Worm (Caenorhabditis elegans): Measurements from ENCODE around the gene F36A4.3.
A peak's percentile ranks its signal among the peaks of the same experiment; 100 is the strongest.

Gene F36A4.3

ce11 chrIV:4269308-4269707 lies at the start of gene F36A4.3:
Gene F36A4.3, plus strand, starts transcription at chrIV:4269608.
- TF ChIP-seq hmg-1.1 (GFP tag; IDR thresholded peaks at IDR 0.05) (no peak), fkh-10 (GFP tag; optimal IDR thresholded peaks at IDR 0.05) (no peak), unc-62 (GFP tag; optimal IDR thresholded peaks at IDR 0.05 in 1 of 2) (peak in 1 of 2 experiments; percentile 73), unc-62 (tag; optimal IDR thresholded peaks at IDR 0.05) (no peak)

- TF ChIP-seq skn-1 (tag; optimal IDR thresholded peaks at IDR 0.05): no peak
- no peak for TF ChIP-seq daf-8 (GFP tag; IDR thresholded peaks at IDR 0.05)
- no peak for TF ChIP-seq mep-1 (tag; optimal IDR thresholded peaks at IDR 0.05)
- no peak for TF ChIP-seq fos-1 (tag; optimal IDR thresholded peaks at IDR 0.05)
- TF ChIP-seq lir-3 (tag; optimal IDR thresholded peaks at IDR 0.05): no peak
Measured at ce11 chrIV:4219983-4220382, 49.4 kb upstream of the F36A4.3 start, which contains the start of gene F30B5.11. Gene F30B5.11, minus strand, starts transcription at chrIV:4220083.

ce11 chrIV:4225851-4226250 lies 43.6 kb upstream of the F36A4.3 start, which contains the start of gene srbc-71:
Gene srbc-71, minus strand, starts transcription at chrIV:4225951.
- TF ChIP-seq fos-1 (tag; optimal IDR thresholded peaks at IDR 0.05): no peak
- TF ChIP-seq aha-1 (tag): peak; percentile 18

- TF ChIP-seq T26A8.4 (GFP tag; IDR thresholded peaks at IDR 0.05) (no peak), daf-8 (GFP tag; IDR thresholded peaks at IDR 0.05) (no peak), F26F4.8 (GFP tag; conservative IDR thresholded peaks at IDR 0.05) (no peak), F37D6.2 (tag; optimal IDR thresholded peaks at IDR 0.05) (no peak), nhr-28 (tag; optimal IDR thresholded peaks at IDR 0.05) (no peak), dve-1 (tag; optimal IDR thresholded peaks at IDR 0.05; ENCODE audit: insufficient read depth) (no peak), hmg-1.1 (GFP tag; IDR thresholded peaks at IDR 0.05) (no peak), lin-15B (tag; optimal IDR thresholded peaks at IDR 0.05) (no peak), Y105C5A.15 (GFP tag; IDR thresholded peaks at IDR 0.05) (no peak), T20F7.1 (GFP tag; optimal IDR thresholded peaks at IDR 0.05) (no peak), lir-3 (tag; optimal IDR thresholded peaks at IDR 0.05) (no peak)
Measured at ce11 chrIV:4227917-4228316, 41.5 kb upstream of the F36A4.3 start, which contains the start of gene srbc-70. Gene srbc-70, minus strand, starts transcription at chrIV:4228017.

ce11 chrIV:4235315-4236024 lies 33.9 kb upstream of the F36A4.3 start, which contains the start of the genes zipt-2.2 and dpy-13:
Gene zipt-2.2, minus strand, starts transcription at chrIV:4235365.
Gene dpy-13, plus strand, starts transcription at chrIV:4235614.
- TF ChIP-seq nhr-6 (tag; optimal IDR thresholded peaks at IDR 0.05) (no peak), vab-7 (GFP tag; IDR thresholded peaks at IDR 0.05) (no peak), mes-2 (tag; optimal IDR thresholded peaks at IDR 0.05; ENCODE audit: poor library complexity, severe bottlenecking) (no peak), nhr-28 (tag; optimal IDR thresholded peaks at IDR 0.05) (peak; percentile 8), ama-1 (optimal IDR thresholded peaks at IDR 0.05) (peak; percentile 84), lim-7 (GFP tag; IDR thresholded peaks at IDR 0.05) (0 out of 2 replicates have a peak, but pooled peaks have one; percentile 11), mdl-1 (tag; optimal IDR thresholded peaks at IDR 0.05) (no peak), dve-1 (tag; optimal IDR thresholded peaks at IDR 0.05; ENCODE audit: insufficient read depth) (no peak), dmd-6 (GFP tag; IDR thresholded peaks at IDR 0.05) (no peak), ces-1 (GFP tag; optimal IDR thresholded peaks at IDR 0.05) (no peak), rbr-2 (tag; optimal IDR thresholded peaks at IDR 0.05) (no peak), egl-43 (GFP tag; IDR thresholded peaks at IDR 0.05) (peak; percentile 73; the same call in 1 of the 2 replicates), spr-3 (GFP tag; optimal IDR thresholded peaks at IDR 0.05) (no peak), madf-9 (GFP tag; conservative IDR thresholded peaks at IDR 0.05) (no peak), hmg-1.1 (GFP tag; IDR thresholded peaks at IDR 0.05) (no peak), T26A8.4 (GFP tag; IDR thresholded peaks at IDR 0.05) (peak; percentile 67; the same call in 1 of the 2 replicates), Y5F2A.4 (GFP tag; optimal IDR thresholded peaks at IDR 0.05) (no peak), zfp-2 (tag; optimal IDR thresholded peaks at IDR 0.05) (no peak)
